Fruit fly (Drosophila melanogaster): ENCODE measurements around the gene Agpat3.

The Agpat3 gene

dm6 chr3L:16346023-16346422, 39.7 kb downstream of the Agpat3 start, which contains the start of gene CG33257:
Gene CG33257, plus strand, starts transcription at chr3L:16346323.
- TF ChIP-seq CG17801 (GFP tag; optimal IDR thresholded peaks at IDR 0.05; ENCODE audit: partially characterized antibody): no peak

- no peak for TF ChIP-seq CG17801 (GFP tag; optimal IDR thresholded peaks at IDR 0.05; ENCODE audit: partially characterized antibody)
These were observed 45.9 kb downstream of the Agpat3 start for dm6 chr3L:16339873-16340272.

dm6 chr3L:16339463-16339862, 46.3 kb downstream of the Agpat3 start:
- no peak for TF ChIP-seq CG17801 (GFP tag; optimal IDR thresholded peaks at IDR 0.05; ENCODE audit: partially characterized antibody)

dm6 chr3L:16338703-16339102, 47.1 kb downstream of the Agpat3 start, which contains the start of gene CG4998:
Gene CG4998, plus strand, starts transcription at chr3L:16339003.
- no peak for TF ChIP-seq CG17801 (GFP tag; optimal IDR thresholded peaks at IDR 0.05; ENCODE audit: partially characterized antibody)

dm6 chr3L:16337739-16338138, 48.0 kb downstream of the Agpat3 start:
- TF ChIP-seq CG17801 (GFP tag; optimal IDR thresholded peaks at IDR 0.05; ENCODE audit: partially characterized antibody): no peak

- TF ChIP-seq CG17801 (GFP tag; optimal IDR thresholded peaks at IDR 0.05; ENCODE audit: partially characterized antibody): no peak
These were observed 50.9 kb downstream of the Agpat3 start for dm6 chr3L:16334876-16335275.

dm6 chr3L:16333013-16333412, 52.7 kb downstream of the Agpat3 start, which contains the start of gene CG13056:
Gene CG13056, plus strand, starts transcription at chr3L:16333313.
- TF ChIP-seq CG17801 (GFP tag; optimal IDR thresholded peaks at IDR 0.05; ENCODE audit: partially characterized antibody): no peak
